Fruit fly (Drosophila melanogaster): ENCODE data around the gene Cds.

The Cds gene

dm6 chr3L:8124481-8125359 lies 2.8 kb upstream of the Cds start, which contains the start of the genes CG7550 and mRpL36 (continued):
- TF ChIP-seq CG8924 (tag; optimal IDR thresholded peaks at IDR 0.05) (no peak), ftz-f1 (GFP tag; optimal IDR thresholded peaks at IDR 0.05) (no peak), wor (GFP tag; IDR thresholded peaks at IDR 0.05) (no peak), CkIIα-i1 (GFP tag; IDR thresholded peaks at IDR 0.05) (no peak), slbo (GFP tag; IDR thresholded peaks at IDR 0.05) (0 out of 2 replicates have a peak, but pooled peaks have one; percentile 41), vnd (GFP tag; IDR thresholded peaks at IDR 0.05; ENCODE audit: partially characterized antibody) (no peak), CG8290 (GFP tag; optimal IDR thresholded peaks at IDR 0.05) (no peak), CG8290 (tag; optimal IDR thresholded peaks at IDR 0.05) (no peak), shn (GFP tag; optimal IDR thresholded peaks at IDR 0.05) (no peak), Hr78 (GFP tag; optimal IDR thresholded peaks at IDR 0.05) (no peak), CG12659 (GFP tag; optimal IDR thresholded peaks at IDR 0.05) (peak; percentile 24), usp (GFP tag; optimal IDR thresholded peaks at IDR 0.05) (no peak), ase (GFP tag; IDR thresholded peaks at IDR 0.05) (no peak), twi (tag; optimal IDR thresholded peaks at IDR 0.05) (no peak), CG30403 (GFP tag; optimal IDR thresholded peaks at IDR 0.05) (no peak), B-H2 (GFP tag; optimal IDR thresholded peaks at IDR 0.05) (no peak), CG11085 (GFP tag; IDR thresholded peaks at IDR 0.05) (no peak), Dfd (GFP tag; optimal IDR thresholded peaks at IDR 0.05) (no peak), gcm2 (GFP tag; optimal IDR thresholded peaks at IDR 0.05) (no peak), stwl (tag; optimal IDR thresholded peaks at IDR 0.05) (peak; percentile 20), Meics (GFP tag; optimal IDR thresholded peaks at IDR 0.05) (no peak), Hr39 (optimal IDR thresholded peaks at IDR 0.05) (no peak), CG9797 (GFP tag; optimal IDR thresholded peaks at IDR 0.05) (no peak), HLH54F (GFP tag; optimal IDR thresholded peaks at IDR 0.05) (no peak), CG8359 (GFP tag; optimal IDR thresholded peaks at IDR 0.05; ENCODE audit: borderline replicate concordance) (no peak), dm (GFP tag; optimal IDR thresholded peaks at IDR 0.05) (no peak), crp (GFP tag; optimal IDR thresholded peaks at IDR 0.05) (peak in 1 of 2 experiments; percentile 67), CG34422 (GFP tag; IDR thresholded peaks at IDR 0.05) (no peak), CG6654 (GFP tag; optimal IDR thresholded peaks at IDR 0.05) (no peak), gce (GFP tag; IDR thresholded peaks at IDR 0.05) (no peak), fru (optimal IDR thresholded peaks at IDR 0.05) (no peak), CG3065 (GFP tag; optimal IDR thresholded peaks at IDR 0.05) (no peak), CG2875 (GFP tag; optimal IDR thresholded peaks at IDR 0.05) (no peak), CG10979 (tag; optimal IDR thresholded peaks at IDR 0.05) (no peak), dati (GFP tag; IDR thresholded peaks at IDR 0.05) (no peak), Sry-δ (GFP tag; optimal IDR thresholded peaks at IDR 0.05) (no peak), Trl (optimal IDR thresholded peaks at IDR 0.05) (no peak), Trl (GFP tag; optimal IDR thresholded peaks at IDR 0.05) (no peak), amos (GFP tag; IDR thresholded peaks at IDR 0.05; ENCODE audit: partially characterized antibody) (0 out of 2 replicates have a peak, but pooled peaks have one; percentile 6), repo (GFP tag; optimal IDR thresholded peaks at IDR 0.05) (no peak), Hey (tag; optimal IDR thresholded peaks at IDR 0.05) (no peak), CG13287 (GFP tag; IDR thresholded peaks at IDR 0.05; ENCODE audit: partially characterized antibody) (no peak), CG12299 (tag; optimal IDR thresholded peaks at IDR 0.05) (no peak), gem (tag; optimal IDR thresholded peaks at IDR 0.05) (no peak), CG2116 (GFP tag; optimal IDR thresholded peaks at IDR 0.05) (peak; percentile 21), grau (tag; optimal IDR thresholded peaks at IDR 0.05) (no peak), vvl (GFP tag; IDR thresholded peaks at IDR 0.05) (no peak), CG13424 (tag; optimal IDR thresholded peaks at IDR 0.05) (no peak), Dp (GFP tag; optimal IDR thresholded peaks at IDR 0.05) (peak; percentile 47), pita (GFP tag; optimal IDR thresholded peaks at IDR 0.05) (no peak), CG3726 (GFP tag; IDR thresholded peaks at IDR 0.05) (no peak)
